Worm (Caenorhabditis elegans): ENCODE data around the gene F20D1.3.
A peak's percentile ranks its signal among the peaks of the same experiment; 100 is the strongest.

- TF ChIP-seq mep-1 (tag; optimal IDR thresholded peaks at IDR 0.05), result no peak
- peak; percentile 60 for TF ChIP-seq ces-1 (GFP tag; optimal IDR thresholded peaks at IDR 0.05)
- TF ChIP-seq nhr-76 (tag; optimal IDR thresholded peaks at IDR 0.05), result no peak
- TF ChIP-seq lin-13 (tag; optimal IDR thresholded peaks at IDR 0.05), result no peak
Observed at ce11 chrX:14970221-14970801, 5.6 kb upstream of the F20D1.3 start, which contains the start of the genes flwr-1 and tbc-1.

Measured in whole organism, mixed stage, embryonic.